Fruit fly (Drosophila melanogaster) whole organism, embryonic: ENCODE results near the gene Osi16.

Source experiments
- ATbp ChIP-seq: fragments of 200-800 bp; sonication (Bioruptor generic); optimal IDR thresholded peaks from 2 replicates; lab custom pipeline; 2017; ENCODE audit warnings: missing biosample characterization, mild to moderate bottlenecking, missing genetic modification characterization, missing genetic modification reagents
- Aef1 ChIP-seq: fragments of 200-800 bp; sonication (Bioruptor generic); IDR thresholded peaks from 3 replicates; pipeline ENCODE4 v1.3.6; 2022; ENCODE audit warnings: missing biosample characterization, missing genetic modification characterization
- CG11085 ChIP-seq: fragments of 200-800 bp; sonication (Bioruptor generic); IDR thresholded peaks from 2 replicates; pipeline ENCODE4 v1.3.6; 2022; ENCODE audit warnings: missing biosample characterization, missing genetic modification characterization
- CG12236 ChIP-seq: fragments of 200-800 bp; sonication (Bioruptor generic); optimal IDR thresholded peaks from 2 replicates; lab custom pipeline; 2016; ENCODE audit warnings: missing biosample characterization, missing genetic modification characterization
- CG12659 ChIP-seq: fragments of 200-800 bp; sonication (Bioruptor generic); optimal IDR thresholded peaks from 3 replicates; lab custom pipeline; 2017; ENCODE audit warnings: mild to moderate bottlenecking, missing biosample characterization, missing genetic modification reagents, missing genetic modification characterization
- CG12744 ChIP-seq: fragments of 200-800 bp; sonication (Bioruptor generic); optimal IDR thresholded peaks from 2 replicates; lab custom pipeline; 2016; ENCODE audit warnings: missing biosample characterization, missing genetic modification characterization
- CG14441 ChIP-seq: fragments of 200-800 bp; sonication (Bioruptor generic); IDR thresholded peaks from 2 replicates; pipeline ENCODE4 v1.3.6; 2022; ENCODE audit warnings: missing biosample characterization, missing genetic modification characterization
- CG15269 ChIP-seq: fragments of 200-800 bp; sonication (Bioruptor generic); optimal IDR thresholded peaks from 2 replicates; lab custom pipeline; 2018; ENCODE audit warnings: missing biosample characterization, mild to moderate bottlenecking, missing genetic modification characterization, moderate library complexity
- CG15601 ChIP-seq: fragments of 200-800 bp; sonication (Bioruptor generic); optimal IDR thresholded peaks from 3 replicates; lab custom pipeline; 2019; ENCODE audit warnings: missing biosample characterization, mild to moderate bottlenecking, missing genetic modification characterization, moderate library complexity
- CG1602 ChIP-seq: fragments of 200-800 bp; sonication (Bioruptor generic); optimal IDR thresholded peaks from 3 replicates; lab custom pipeline; 2016; ENCODE audit warnings: missing biosample characterization, missing genetic modification characterization
- CG17328 ChIP-seq: fragments of 200-800 bp; sonication (Bioruptor generic); IDR thresholded peaks from 2 replicates; pipeline ENCODE4 v1.3.6; 2022; ENCODE audit warnings: missing biosample characterization, missing genetic modification characterization
- CG18011 ChIP-seq: fragments of 200-800 bp; sonication (Bioruptor generic); optimal IDR thresholded peaks from 2 replicates; lab custom pipeline; 2017; ENCODE audit warnings: missing biosample characterization, missing genetic modification characterization, mild to moderate bottlenecking, moderate library complexity, missing genotype
- CG18262 ChIP-seq: fragments of 200-800 bp; optimal IDR thresholded peaks from 3 replicates; lab custom pipeline; 2019; ENCODE audit warnings: missing biosample characterization, mild to moderate bottlenecking, missing genetic modification characterization, moderate library complexity
- CG2129 ChIP-seq: fragments of 200-800 bp; sonication (Bioruptor generic); IDR thresholded peaks from 2 replicates; pipeline ENCODE4 v1.3.6; 2022; ENCODE audit warnings: missing biosample characterization, missing genetic modification characterization; ENCODE audit not compliant: partially characterized antibody
- CG2712 ChIP-seq: fragments of 200-800 bp; optimal IDR thresholded peaks from 3 replicates; lab custom pipeline; 2019; ENCODE audit warnings: missing biosample characterization, mild to moderate bottlenecking, missing genetic modification characterization, moderate library complexity
- CG3163 ChIP-seq: fragments of 200-800 bp; sonication (Bioruptor generic); optimal IDR thresholded peaks from 3 replicates; lab custom pipeline; 2016; ENCODE audit warnings: missing biosample characterization, missing genetic modification characterization
- CG33557 ChIP-seq: fragments of 200-800 bp; sonication (Bioruptor generic); optimal IDR thresholded peaks from 2 replicates; lab custom pipeline; 2019; ENCODE audit warnings: missing biosample characterization, mild to moderate bottlenecking, missing genetic modification characterization, moderate library complexity
- CG3726 ChIP-seq: fragments of 200-800 bp; sonication (Bioruptor generic); IDR thresholded peaks from 3 replicates; pipeline ENCODE4, ENCODE4 v1.3.6; 2022; ENCODE audit warnings: missing biosample characterization, missing genetic modification characterization
- CG4282 ChIP-seq: fragments of 200-800 bp; sonication (Bioruptor generic); optimal IDR thresholded peaks from 2 replicates; lab custom pipeline; 2016; ENCODE audit warnings: missing biosample characterization, missing genetic modification characterization
- CG4707 ChIP-seq: fragments of 200-800 bp; sonication (Bioruptor generic); optimal IDR thresholded peaks from 2 replicates; lab custom pipeline; 2018; ENCODE audit warnings: missing biosample characterization, mild to moderate bottlenecking, missing genetic modification characterization, moderate library complexity
- CG6654 ChIP-seq: fragments of 200-800 bp; sonication (Bioruptor generic); optimal IDR thresholded peaks from 2 replicates; lab custom pipeline; 2017; ENCODE audit warnings: missing biosample characterization, mild to moderate bottlenecking, missing genetic modification characterization
- CG9215 ChIP-seq: fragments of 200-800 bp; sonication (Bioruptor generic); IDR thresholded peaks from 2 replicates; pipeline ENCODE4 v1.3.6; 2022; ENCODE audit warnings: missing biosample characterization, missing genetic modification characterization
- CG9797 ChIP-seq: fragments of 200-800 bp; sonication (Bioruptor generic); optimal IDR thresholded peaks from 3 replicates; lab custom pipeline; 2018; ENCODE audit warnings: missing biosample characterization, mild to moderate bottlenecking, missing genetic modification characterization
- CG9817 ChIP-seq: fragments of 200-800 bp; sonication (Bioruptor generic); optimal IDR thresholded peaks from 2 replicates; lab custom pipeline; 2018; ENCODE audit warnings: missing biosample characterization, mild to moderate bottlenecking, missing genetic modification characterization, moderate library complexity
- Deaf1 ChIP-seq: fragments of 200-800 bp; optimal IDR thresholded peaks from 3 replicates; lab custom pipeline; 2019; ENCODE audit warnings: missing biosample characterization, mild to moderate bottlenecking, missing genetic modification characterization, moderate library complexity
- Dek ChIP-seq: fragments of 200-800 bp; sonication (Bioruptor generic); optimal IDR thresholded peaks from 3 replicates; lab custom pipeline; 2019; ENCODE audit warnings: missing biosample characterization, mild to moderate bottlenecking, missing genetic modification characterization, moderate library complexity
- Doc2 ChIP-seq: fragments of 200-800 bp; sonication (Bioruptor generic); IDR thresholded peaks from 2 replicates; pipeline ENCODE4 v1.3.6; 2022; ENCODE audit warnings: missing biosample characterization, missing genetic modification characterization
- Ets65A ChIP-seq: fragments of 200-800 bp; sonication (Bioruptor generic); peaks from one replicate; lab custom pipeline; 2016; ENCODE audit warnings: missing biosample characterization, missing genetic modification characterization
- Fer2 ChIP-seq: fragments of 200-800 bp; sonication (Bioruptor generic); optimal IDR thresholded peaks from 2 replicates; lab custom pipeline; 2018; ENCODE audit warnings: missing biosample characterization, mild to moderate bottlenecking, missing genetic modification characterization, moderate library complexity
- H2.0 ChIP-seq: fragments of 200-800 bp; sonication (Bioruptor generic); IDR thresholded peaks from 2 replicates; pipeline ENCODE4 v1.3.6; 2022; ENCODE audit warnings: missing biosample characterization, missing genetic modification characterization
- HLH4C ChIP-seq: fragments of 200-800 bp; sonication (Bioruptor generic); IDR thresholded peaks from 3 replicates; pipeline ENCODE4 v1.3.6; 2022; ENCODE audit warnings: missing biosample characterization, missing genetic modification characterization; ENCODE audit not compliant: partially characterized antibody
- NfI ChIP-seq: fragments of 200-800 bp; sonication (Bioruptor generic); optimal IDR thresholded peaks from 3 replicates; lab custom pipeline; 2018; ENCODE audit warnings: missing biosample characterization, mild to moderate bottlenecking, missing genetic modification characterization, moderate library complexity
- Optix ChIP-seq: fragments of 200-800 bp; sonication (Bioruptor generic); IDR thresholded peaks from 3 replicates; pipeline ENCODE4 v1.3.6; 2022; ENCODE audit warnings: missing biosample characterization, missing genetic modification characterization
- Ravus ChIP-seq: fragments of 200-800 bp; sonication (Bioruptor generic); IDR thresholded peaks from 2 replicates; pipeline ENCODE4 v1.3.6; 2022; ENCODE audit warnings: missing biosample characterization, missing genetic modification characterization
- Sry-δ ChIP-seq: fragments of 200-800 bp; sonication (Bioruptor generic); optimal IDR thresholded peaks from 2 replicates; lab custom pipeline; 2016; ENCODE audit warnings: missing biosample characterization, missing genetic modification characterization
- bsh ChIP-seq, 2 experiments: fragments of 200-800 bp; sonication (Bioruptor generic); optimal IDR thresholded peaks; 2 replicates each; lab custom pipeline; 2017 to 2018; ENCODE audit warnings: mild to moderate bottlenecking in 2 of 2, missing biosample characterization in 2 of 2, missing genetic modification characterization in 2 of 2, moderate library complexity in 1 of 2
- corto ChIP-seq: fragments of 200-800 bp; sonication (Bioruptor generic); optimal IDR thresholded peaks from 2 replicates; lab custom pipeline; 2016; ENCODE audit warnings: missing biosample characterization, mild to moderate bottlenecking, missing genetic modification characterization, moderate library complexity
- cwo ChIP-seq: fragments of 200-800 bp; sonication (Bioruptor generic); optimal IDR thresholded peaks from 3 replicates; lab custom pipeline; 2017; ENCODE audit warnings: missing biosample characterization, missing genetic modification characterization, mild to moderate bottlenecking, moderate library complexity, missing genetic modification reagents
- disco-r ChIP-seq: fragments of 200-800 bp; sonication (Bioruptor generic); optimal IDR thresholded peaks from 2 replicates; lab custom pipeline; 2016; ENCODE audit warnings: missing biosample characterization, missing genetic modification characterization
- dysf ChIP-seq: fragments of 200-800 bp; sonication (Bioruptor generic); IDR thresholded peaks from 3 replicates; pipeline ENCODE4 v1.3.6; 2022; ENCODE audit warnings: missing biosample characterization, missing genetic modification characterization
- grau ChIP-seq: fragments of 200-800 bp; optimal IDR thresholded peaks from 3 replicates; lab custom pipeline; 2019; ENCODE audit warnings: missing biosample characterization, mild to moderate bottlenecking, missing genetic modification characterization, moderate library complexity
- gsb-n ChIP-seq: fragments of 200-800 bp; sonication (Bioruptor generic); optimal IDR thresholded peaks from 3 replicates; lab custom pipeline; 2018; ENCODE audit warnings: missing biosample characterization, mild to moderate bottlenecking, missing genetic modification characterization
- hb ChIP-seq: fragments of 200-800 bp; sonication (Bioruptor generic); IDR thresholded peaks from 3 replicates; pipeline ENCODE4 v1.3.6; 2022; ENCODE audit warnings: missing biosample characterization, missing genetic modification characterization; ENCODE audit not compliant: partially characterized antibody
- hth ChIP-seq: fragments of >200 bp; optimal IDR thresholded peaks from 2 replicates; lab custom pipeline; 2017; ENCODE audit warnings: inconsistent platforms
- odd ChIP-seq: fragments of 200-800 bp; sonication (Bioruptor generic); optimal IDR thresholded peaks from 2 replicates; lab custom pipeline; 2017; ENCODE audit warnings: missing biosample characterization, mild to moderate bottlenecking, missing genetic modification characterization
- onecut ChIP-seq: fragments of 200-800 bp; sonication (Bioruptor generic); IDR thresholded peaks from 2 replicates; pipeline ENCODE4 v1.3.6; 2022; ENCODE audit warnings: missing biosample characterization, missing genetic modification characterization
- phol ChIP-seq: fragments of 200-800 bp; sonication (Bioruptor generic); optimal IDR thresholded peaks from 3 replicates; lab custom pipeline; 2018; ENCODE audit warnings: missing biosample characterization, mild to moderate bottlenecking, missing genetic modification characterization, moderate library complexity
- twi ChIP-seq: fragments of 200-800 bp; optimal IDR thresholded peaks from 2 replicates; lab custom pipeline; 2019; ENCODE audit warnings: missing biosample characterization, mild to moderate bottlenecking, missing genetic modification characterization, moderate library complexity
- vvl ChIP-seq: fragments of 200-800 bp; sonication (Bioruptor generic); IDR thresholded peaks from 2 replicates; pipeline ENCODE4 v1.3.6; 2022; ENCODE audit warnings: missing biosample characterization, missing genetic modification characterization

Osi16 gene

dm6 chr3R:6353624-6354352 is 48.7 kb downstream of the Osi16 start (continued):
- TF ChIP-seq phol (peak; percentile 90), CG14441 (GFP tag; lab: Robert Waterston, UW) (peak; percentile 45), HLH4C (GFP tag; lab: Robert Waterston, UW) (no peak), dysf (GFP tag; lab: Robert Waterston, UW) (peak; percentile 82; the same call in 2 of the 3 replicates), Ets65A (GFP tag; lab: Kevin White, UChicago) (peak; percentile 86), gsb-n (tag; lab: Kevin White, UChicago) (no peak), CG4282 (GFP tag; lab: Kevin White, UChicago) (peak; percentile 75), CG3163 (GFP tag; lab: Kevin White, UChicago) (peak; percentile 12), twi (tag; lab: Kevin White, UChicago) (no peak), corto (GFP tag; lab: Kevin White, UChicago) (no peak), Fer2 (tag; lab: Kevin White, UChicago) (no peak), H2.0 (GFP tag; lab: Robert Waterston, UW) (peak; percentile 46; the same call in 1 of the 2 replicates), CG12659 (peak; percentile 89), onecut (GFP tag; lab: Robert Waterston, UW) (peak; percentile 23), CG18262 (tag; lab: Kevin White, UChicago) (peak; percentile 92), CG18011 (GFP tag; lab: Kevin White, UChicago) (peak; percentile 83), CG1602 (GFP tag; lab: Kevin White, UChicago) (peak; percentile 72), vvl (GFP tag; lab: Robert Waterston, UW) (no peak; the same call in 1 of the 2 replicates), CG9797 (GFP tag; lab: Kevin White, UChicago) (no peak), ATbp (GFP tag; lab: Kevin White, UChicago) (peak; percentile 72), CG3726 (GFP tag; lab: Robert Waterston, UW) (no peak), Sry-δ (GFP tag; lab: Kevin White, UChicago) (peak; percentile 17), hb (GFP tag; lab: Robert Waterston, UW) (no peak; the same call in 2 of the 3 replicates), Doc2 (no peak), CG33557 (GFP tag; lab: Kevin White, UChicago) (no peak), CG12236 (peak; percentile 65), cwo (GFP tag; lab: Kevin White, UChicago) (peak; percentile 71), CG9215 (GFP tag; lab: Robert Waterston, UW) (no peak; the same call in 1 of the 2 replicates), odd (GFP tag; lab: Kevin White, UChicago) (peak; percentile 80), Dek (tag; lab: Kevin White, UChicago) (no peak), CG6654 (GFP tag; lab: Kevin White, UChicago) (peak; percentile 48), CG4707 (GFP tag; lab: Kevin White, UChicago) (peak; percentile 39), hth (lab: Kevin White, UChicago) (no peak), Aef1 (GFP tag; lab: Robert Waterston, UW) (peak; percentile 51; the same call in 1 of the 3 replicates), CG2712 (tag; lab: Kevin White, UChicago) (peak; percentile 92), Optix (no peak), Deaf1 (tag; lab: Kevin White, UChicago) (no peak), CG9817 (tag; lab: Kevin White, UChicago) (peak; percentile 55), CG2129 (GFP tag; lab: Robert Waterston, UW) (no peak), NfI (GFP tag; lab: Kevin White, UChicago) (no peak), CG17328 (GFP tag; lab: Robert Waterston, UW) (peak; percentile 48), bsh (GFP tag; optimal IDR thresholded peaks at IDR 0.05; lab: Kevin White, UChicago) (peak; percentile 28 to 87), disco-r (GFP tag; lab: Kevin White, UChicago) (peak; percentile 64), Ravus (GFP tag; lab: Robert Waterston, UW) (no peak), CG15601 (no peak), grau (tag; lab: Kevin White, UChicago) (peak; percentile 85), CG11085 (GFP tag; lab: Robert Waterston, UW) (no peak), CG12744 (no peak), CG15269 (tag; lab: Kevin White, UChicago) (no peak)
